Fruit fly (Drosophila melanogaster): Measurements from ENCODE around the gene CG31102.

DNA sequence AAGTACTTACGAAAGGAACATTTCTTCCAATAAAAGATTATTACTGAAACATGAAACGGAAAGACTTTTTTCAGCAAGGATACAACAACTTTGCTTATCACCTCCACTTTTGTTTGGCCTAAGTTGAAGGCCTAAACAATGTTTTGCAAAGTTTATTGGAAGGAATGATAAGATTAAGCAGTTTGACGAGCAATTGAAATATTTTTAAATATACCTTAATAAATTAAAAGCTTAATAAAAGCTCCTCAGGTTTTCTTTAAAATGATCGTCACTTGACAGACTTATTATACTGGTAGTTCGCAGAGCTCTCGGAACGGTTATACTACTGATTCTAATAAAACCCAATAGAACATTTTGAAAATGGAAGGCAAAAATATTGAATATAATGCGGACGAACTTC is 10.2 kb downstream of the CG31102 start, which contains the start of gene CG31104:
- TF ChIP-seq ovo (GFP tag; optimal IDR thresholded peaks at IDR 0.05) (no peak), kay (GFP tag; ENCODE audit: borderline replicate concordance) (peak; percentile 87), tj (GFP tag; optimal IDR thresholded peaks at IDR 0.05) (no peak), Crg-1 (GFP tag; optimal IDR thresholded peaks at IDR 0.05) (no peak), pad (GFP tag; optimal IDR thresholded peaks at IDR 0.05) (no peak), CG33017 (tag; optimal IDR thresholded peaks at IDR 0.05) (no peak), bab1 (GFP tag; optimal IDR thresholded peaks at IDR 0.05) (no peak), cnc (optimal IDR thresholded peaks at IDR 0.05) (no peak), CG12768 (GFP tag; optimal IDR thresholded peaks at IDR 0.05) (no peak), CG5204 (GFP tag; optimal IDR thresholded peaks at IDR 0.05) (no peak), Hr96 (GFP tag; optimal IDR thresholded peaks at IDR 0.05) (no peak), cic (GFP tag; optimal IDR thresholded peaks at IDR 0.05) (no peak), CG7045 (GFP tag; optimal IDR thresholded peaks at IDR 0.05) (no peak), CG14711 (tag; optimal IDR thresholded peaks at IDR 0.05) (no peak)
